Fruit fly (Drosophila melanogaster) whole organism, embryonic: Measurements from ENCODE around the gene CG5376.
A peak's percentile ranks its signal among the peaks of the same experiment; 100 is the strongest.

Experiments
- Ada2b ChIP-seq: fragments of 200-800 bp; sonication (Bioruptor generic); IDR thresholded peaks from 2 replicates; pipeline ENCODE4 v1.3.6; 2022; ENCODE audit warnings: missing biosample characterization, missing genetic modification characterization
- CG10209 ChIP-seq: fragments of 200-800 bp; sonication (Bioruptor generic); optimal IDR thresholded peaks from 3 replicates; lab custom pipeline; 2017; ENCODE audit warnings: missing biosample characterization, mild to moderate bottlenecking, missing genetic modification characterization, missing genetic modification reagents
- CG10366 ChIP-seq: fragments of 200-800 bp; sonication (Bioruptor generic); IDR thresholded peaks from 2 replicates; pipeline ENCODE4 v1.3.6; 2022; ENCODE audit warnings: missing biosample characterization, missing genetic modification characterization
- CG11085 ChIP-seq: fragments of 200-800 bp; sonication (Bioruptor generic); IDR thresholded peaks from 2 replicates; pipeline ENCODE4 v1.3.6; 2022; ENCODE audit warnings: missing biosample characterization, missing genetic modification characterization
- CG11695 ChIP-seq: fragments of 200-800 bp; sonication (Bioruptor generic); IDR thresholded peaks from 3 replicates; pipeline ENCODE4 v1.3.6; 2022; ENCODE audit warnings: missing biosample characterization, missing genetic modification characterization
- CG12104 ChIP-seq: fragments of 200-800 bp; sonication (Bioruptor generic); optimal IDR thresholded peaks from 3 replicates; lab custom pipeline; 2016; ENCODE audit warnings: missing biosample characterization, missing genetic modification characterization
- CG13296 ChIP-seq: fragments of 200-800 bp; sonication (Bioruptor generic); optimal IDR thresholded peaks from 3 replicates; lab custom pipeline; 2018; ENCODE audit warnings: missing biosample characterization, mild to moderate bottlenecking, missing genetic modification characterization
- CG14860 ChIP-seq: fragments of 200-800 bp; sonication (Bioruptor generic); IDR thresholded peaks from 3 replicates; pipeline ENCODE4 v1.3.6; 2022; ENCODE audit warnings: missing biosample characterization, missing genetic modification characterization; ENCODE audit not compliant: partially characterized antibody
- CG15073 ChIP-seq: fragments of 200-800 bp; sonication (Bioruptor generic); optimal IDR thresholded peaks from 2 replicates; lab custom pipeline; 2016; ENCODE audit warnings: missing biosample characterization, missing genetic modification characterization
- CG1529 ChIP-seq: fragments of 200-800 bp; sonication (Bioruptor generic); optimal IDR thresholded peaks from 3 replicates; lab custom pipeline; 2018; ENCODE audit warnings: missing biosample characterization, missing genetic modification characterization
- CG17568 ChIP-seq: fragments of 200-800 bp; sonication (Bioruptor generic); optimal IDR thresholded peaks from 2 replicates; lab custom pipeline; 2018; ENCODE audit warnings: missing biosample characterization, mild to moderate bottlenecking, missing genetic modification characterization, moderate library complexity
- CG17829 ChIP-seq: fragments of 200-800 bp; optimal IDR thresholded peaks from 2 replicates; lab custom pipeline; 2019; ENCODE audit warnings: missing biosample characterization, mild to moderate bottlenecking, missing genetic modification characterization, moderate library complexity
- CG3407 ChIP-seq: fragments of 200-800 bp; sonication (Bioruptor generic); optimal IDR thresholded peaks from 2 replicates; lab custom pipeline; 2018; ENCODE audit warnings: missing biosample characterization, mild to moderate bottlenecking, missing genetic modification characterization
- CG3847 ChIP-seq: fragments of 200-800 bp; sonication (Bioruptor generic); IDR thresholded peaks from 2 replicates; pipeline ENCODE4 v1.3.6; 2022; ENCODE audit warnings: missing biosample characterization, missing genetic modification characterization
- CG4360 ChIP-seq: fragments of 200-800 bp; sonication (Bioruptor generic); IDR thresholded peaks from 2 replicates; pipeline ENCODE4 v1.3.6; 2022; ENCODE audit warnings: missing biosample characterization, missing genetic modification characterization
- CG6689 ChIP-seq: fragments of 200-800 bp; sonication (Bioruptor generic); IDR thresholded peaks from 2 replicates; pipeline ENCODE4 v1.3.6; 2022; ENCODE audit warnings: missing biosample characterization, missing genetic modification characterization
- CG7271 ChIP-seq: fragments of 200-800 bp; sonication (Bioruptor generic); optimal IDR thresholded peaks from 2 replicates; lab custom pipeline; 2018; ENCODE audit warnings: missing biosample characterization, mild to moderate bottlenecking, missing genetic modification characterization, moderate library complexity
- CoRest ChIP-seq: fragments of 200-800 bp; sonication (Bioruptor generic); optimal IDR thresholded peaks from 3 replicates; lab custom pipeline; 2018; ENCODE audit warnings: missing biosample characterization, mild to moderate bottlenecking, missing genetic modification characterization, moderate library complexity
- D ChIP-seq, 2 experiments: fragments of 200-800 bp in 1 of 2; fragments of >200 bp in 1 of 2; sonication (Bioruptor generic) in 1 of 2; optimal IDR thresholded peaks; 2 replicates in 1 of 2; 3 replicates in 1 of 2; lab custom pipeline; 2017; ENCODE audit warnings: mild to moderate bottlenecking in 1 of 2, missing biosample characterization in 1 of 2, missing genetic modification characterization in 1 of 2, missing genetic modification reagents in 1 of 2
- D19A ChIP-seq: fragments of 200-800 bp; optimal IDR thresholded peaks from 3 replicates; lab custom pipeline; 2019; ENCODE audit warnings: missing biosample characterization, mild to moderate bottlenecking, missing genetic modification characterization, moderate library complexity
- Eip74EF ChIP-seq, 2 experiments: fragments of 200-800 bp in 1 of 2; fragments of >200 bp in 1 of 2; sonication (Bioruptor generic) in 1 of 2; optimal IDR thresholded peaks; 2 replicates each; lab custom pipeline; 2017 to 2019; ENCODE audit warnings: missing biosample characterization in 2 of 2, missing genetic modification characterization in 2 of 2, mild to moderate bottlenecking in 1 of 2, moderate library complexity in 1 of 2
- H2.0 ChIP-seq: fragments of 200-800 bp; sonication (Bioruptor generic); IDR thresholded peaks from 2 replicates; pipeline ENCODE4 v1.3.6; 2022; ENCODE audit warnings: missing biosample characterization, missing genetic modification characterization
- Hmr ChIP-seq: fragments of 200-800 bp; sonication (Bioruptor generic); optimal IDR thresholded peaks from 3 replicates; lab custom pipeline; 2017; ENCODE audit warnings: mild to moderate bottlenecking, missing biosample characterization, missing genetic modification reagents, missing genetic modification characterization
- Optix ChIP-seq: fragments of 200-800 bp; sonication (Bioruptor generic); IDR thresholded peaks from 3 replicates; pipeline ENCODE4 v1.3.6; 2022; ENCODE audit warnings: missing biosample characterization, missing genetic modification characterization
- Side ChIP-seq: fragments of 200-800 bp; sonication (Bioruptor generic); optimal IDR thresholded peaks from 2 replicates; lab custom pipeline; 2016; ENCODE audit warnings: missing biosample characterization, missing genetic modification characterization
- Usf ChIP-seq: fragments of 200-800 bp; sonication (Bioruptor generic); optimal IDR thresholded peaks from 2 replicates; lab custom pipeline; 2017; ENCODE audit warnings: missing genotype, missing biosample characterization, missing genetic modification characterization
- Xbp1 ChIP-seq: fragments of 200-800 bp; sonication (Bioruptor generic); optimal IDR thresholded peaks from 3 replicates; lab custom pipeline; 2016; ENCODE audit warnings: missing biosample characterization, mild to moderate bottlenecking, missing genetic modification characterization
- Xrp1 ChIP-seq: fragments of 200-800 bp; sonication (Bioruptor generic); IDR thresholded peaks from 2 replicates; pipeline ENCODE4 v1.3.6; 2022; ENCODE audit warnings: missing biosample characterization, missing genetic modification characterization
- ab ChIP-seq: fragments of 200-800 bp; sonication (Bioruptor generic); optimal IDR thresholded peaks from 2 replicates; lab custom pipeline; 2016; ENCODE audit warnings: missing biosample characterization, missing genetic modification characterization
- abd-A ChIP-seq: fragments of 200-800 bp; sonication (Bioruptor generic); optimal IDR thresholded peaks from 3 replicates; lab custom pipeline; 2019; ENCODE audit warnings: missing biosample characterization, mild to moderate bottlenecking, missing genetic modification characterization, moderate library complexity
- ac ChIP-seq: fragments of 200-800 bp; sonication (Bioruptor generic); optimal IDR thresholded peaks from 3 replicates; lab custom pipeline; 2017; ENCODE audit warnings: missing biosample characterization, mild to moderate bottlenecking, missing genetic modification characterization
- cad ChIP-seq: fragments of >200 bp; optimal IDR thresholded peaks from 2 replicates; lab custom pipeline; 2017; ENCODE audit warnings: missing biosample characterization, missing genetic modification characterization
- chinmo ChIP-seq: fragments of 200-800 bp; sonication (Bioruptor generic); IDR thresholded peaks from 4 replicates; pipeline ENCODE4 v1.3.6; 2022; ENCODE audit warnings: missing biosample characterization, missing genetic modification characterization; ENCODE audit not compliant: partially characterized antibody
- dysf ChIP-seq: fragments of 200-800 bp; sonication (Bioruptor generic); IDR thresholded peaks from 3 replicates; pipeline ENCODE4 v1.3.6; 2022; ENCODE audit warnings: missing biosample characterization, missing genetic modification characterization
- emc ChIP-seq: fragments of 200-800 bp; sonication (Bioruptor generic); optimal IDR thresholded peaks from 2 replicates; lab custom pipeline; 2016; ENCODE audit warnings: missing biosample characterization, missing genetic modification characterization
- gcm2 ChIP-seq: fragments of 200-800 bp; sonication (Bioruptor generic); optimal IDR thresholded peaks from 2 replicates; lab custom pipeline; 2016; ENCODE audit warnings: missing biosample characterization, missing genetic modification characterization
- grau ChIP-seq: fragments of 200-800 bp; optimal IDR thresholded peaks from 3 replicates; lab custom pipeline; 2019; ENCODE audit warnings: missing biosample characterization, mild to moderate bottlenecking, missing genetic modification characterization, moderate library complexity
- gt ChIP-seq: fragments of 200-800 bp; sonication (Bioruptor generic); IDR thresholded peaks from 2 replicates; pipeline ENCODE4 v1.3.6; 2022; ENCODE audit warnings: missing biosample characterization, missing genetic modification characterization
- jumu ChIP-seq: fragments of 200-800 bp; sonication (Bioruptor generic); optimal IDR thresholded peaks from 3 replicates; lab custom pipeline; 2016; ENCODE audit warnings: missing biosample characterization, missing genetic modification characterization
- nom ChIP-seq: fragments of 200-800 bp; sonication (Bioruptor generic); optimal IDR thresholded peaks from 2 replicates; lab custom pipeline; 2017; ENCODE audit warnings: missing biosample characterization, missing genetic modification characterization, mild to moderate bottlenecking, moderate library complexity, missing genetic modification reagents
- ranshi ChIP-seq: fragments of 200-800 bp; sonication (Bioruptor generic); IDR thresholded peaks from 2 replicates; pipeline ENCODE4 v1.3.6; 2022; ENCODE audit warnings: missing biosample characterization, missing genetic modification characterization
- salm ChIP-seq: fragments of 200-800 bp; sonication (Bioruptor generic); optimal IDR thresholded peaks from 2 replicates; lab custom pipeline; 2018; ENCODE audit warnings: missing biosample characterization, mild to moderate bottlenecking, missing genetic modification characterization
- schlank ChIP-seq: fragments of 200-800 bp; sonication (Bioruptor generic); optimal IDR thresholded peaks from 2 replicates; lab custom pipeline; 2018; ENCODE audit warnings: missing biosample characterization, mild to moderate bottlenecking, missing genetic modification characterization
- sisA ChIP-seq: fragments of 200-800 bp; sonication (Bioruptor generic); IDR thresholded peaks from 2 replicates; pipeline ENCODE4 v1.3.6; 2022; ENCODE audit warnings: missing biosample characterization, missing genetic modification characterization
- sr ChIP-seq: fragments of 200-800 bp; sonication (Bioruptor generic); IDR thresholded peaks from 3 replicates; pipeline ENCODE4 v1.3.6; 2022; ENCODE audit warnings: missing biosample characterization, missing genetic modification characterization
- tll ChIP-seq, 2 experiments: fragments of 200-800 bp in 1 of 2; fragments of >200 bp in 1 of 2; sonication (Bioruptor generic) in 1 of 2; optimal IDR thresholded peaks; 2 replicates each; lab custom pipeline; 2017 to 2019; ENCODE audit warnings: missing biosample characterization in 2 of 2, missing genetic modification characterization in 2 of 2, mild to moderate bottlenecking in 1 of 2, moderate library complexity in 1 of 2
- tx ChIP-seq: fragments of 200-800 bp; sonication (Bioruptor generic); optimal IDR thresholded peaks from 2 replicates; lab custom pipeline; 2016; ENCODE audit warnings: missing biosample characterization, missing genetic modification characterization
- zen2 ChIP-seq: fragments of 200-800 bp; sonication (Bioruptor generic); IDR thresholded peaks from 3 replicates; pipeline ENCODE4 v1.3.6; 2022; ENCODE audit warnings: missing biosample characterization, missing genetic modification characterization; ENCODE audit not compliant: partially characterized antibody

CG5376 gene

dm6 chr3R:22536504-22537423 is 48.0 kb upstream of the CG5376 start (continued):
- TF ChIP-seq CG15073 (GFP tag; lab: Kevin White, UChicago) (no peak), D (optimal IDR thresholded peaks at IDR 0.05; lab: Kevin White, UChicago) (no peak), D (GFP tag; optimal IDR thresholded peaks at IDR 0.05; lab: Kevin White, UChicago) (no peak), CG17568 (GFP tag; lab: Kevin White, UChicago) (no peak), CG11085 (no peak), CG14860 (GFP tag; lab: Robert Waterston, UW) (no peak), Optix (GFP tag; lab: Robert Waterston, UW) (no peak), schlank (no peak), CG10366 (GFP tag; lab: Robert Waterston, UW) (peak; percentile 50), CG10209 (GFP tag; lab: Kevin White, UChicago) (peak; percentile 28), H2.0 (GFP tag; lab: Robert Waterston, UW) (0 out of 2 replicates have a peak, but pooled peaks have one; percentile 9), CG6689 (GFP tag; lab: Robert Waterston, UW) (peak; percentile 67), D19A (tag; lab: Kevin White, UChicago) (no peak), Hmr (GFP tag; lab: Kevin White, UChicago) (no peak), tx (GFP tag; lab: Kevin White, UChicago) (no peak), emc (GFP tag; lab: Kevin White, UChicago) (no peak), CG7271 (no peak), grau (tag; lab: Kevin White, UChicago) (peak; percentile 54), ab (GFP tag; lab: Kevin White, UChicago) (no peak), Side (no peak), ac (no peak), chinmo (GFP tag; lab: Robert Waterston, UW) (peak; percentile 55; the same call in 3 of the 4 replicates), nom (GFP tag; lab: Kevin White, UChicago) (peak; percentile 31), zen2 (GFP tag; lab: Robert Waterston, UW) (no peak), Usf (GFP tag; lab: Kevin White, UChicago) (no peak), jumu (GFP tag; lab: Kevin White, UChicago) (no peak), abd-A (tag; lab: Kevin White, UChicago) (peak; percentile 17), Xrp1 (GFP tag; lab: Robert Waterston, UW) (peak; percentile 46; the same call in 1 of the 2 replicates), CG1529 (GFP tag; lab: Kevin White, UChicago) (no peak), Eip74EF (GFP tag; optimal IDR thresholded peaks at IDR 0.05; lab: Kevin White, UChicago) (peak in 1 of 2 experiments; percentile 56), CG4360 (no peak), CG11695 (GFP tag; lab: Robert Waterston, UW) (0 out of 3 replicates have a peak, but pooled peaks have one; percentile 45), CG3847 (GFP tag; lab: Robert Waterston, UW) (no peak), tll (GFP tag; optimal IDR thresholded peaks at IDR 0.05; lab: Kevin White, UChicago) (no peak), ranshi (GFP tag; lab: Robert Waterston, UW) (peak; percentile 46; the same call in 1 of the 2 replicates), salm (tag; lab: Kevin White, UChicago) (peak; percentile 12), cad (GFP tag; lab: Kevin White, UChicago) (no peak), dysf (GFP tag; lab: Robert Waterston, UW) (peak; percentile 68), sisA (GFP tag; lab: Robert Waterston, UW) (peak; percentile 37; the same call in 1 of the 2 replicates), CG17829 (no peak), CG12104 (no peak), Ada2b (GFP tag; lab: Robert Waterston, UW) (peak; percentile 33; the same call in 1 of the 2 replicates), sr (no peak; the same call in 2 of the 3 replicates), CG3407 (GFP tag; lab: Kevin White, UChicago) (no peak), gt (GFP tag; lab: Robert Waterston, UW) (no peak), CG13296 (GFP tag; lab: Kevin White, UChicago) (no peak), Xbp1 (GFP tag; lab: Kevin White, UChicago) (peak; percentile 44), CoRest (tag; lab: Kevin White, UChicago) (peak; percentile 51), gcm2 (GFP tag; lab: Kevin White, UChicago) (no peak)
